Fruit fly (Drosophila melanogaster): Measurements from ENCODE around the gene Poc1.

DNA sequence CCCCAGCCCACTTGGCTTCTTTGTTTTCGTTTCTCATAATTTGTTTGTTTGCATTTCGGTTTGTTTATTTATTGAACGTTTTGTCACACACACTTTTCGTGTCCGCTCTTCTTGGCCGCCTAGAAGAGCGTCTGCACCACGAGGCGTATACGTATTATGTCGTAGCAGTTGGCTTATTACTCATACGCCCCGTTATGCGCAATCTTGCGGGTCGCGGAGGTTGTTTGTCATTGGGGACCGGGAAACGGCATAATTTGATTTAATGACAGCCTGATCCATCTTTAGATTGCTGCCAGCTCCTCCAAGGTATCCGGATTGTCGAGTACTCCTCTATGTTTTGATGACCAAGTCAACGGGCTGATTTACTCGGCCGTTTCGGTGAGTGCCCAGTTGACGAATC, 30.4 kb upstream of the Poc1 start:
- no peak for TF ChIP-seq hth (optimal IDR thresholded peaks at IDR 0.05)
- TF ChIP-seq CG8478 (optimal IDR thresholded peaks at IDR 0.05), result no peak
- TF ChIP-seq fd96Cb (tag; optimal IDR thresholded peaks at IDR 0.05), result no peak
- no peak for TF ChIP-seq CG1647 (GFP tag; optimal IDR thresholded peaks at IDR 0.05)
- no peak for TF ChIP-seq Oaz (GFP tag; IDR thresholded peaks at IDR 0.05)
- TF ChIP-seq chif (GFP tag; optimal IDR thresholded peaks at IDR 0.05), result no peak

Measured in whole organism, embryonic.